Fruit fly (Drosophila melanogaster) whole organism, embryonic: ENCODE results near the gene pico.

Experiments
- Antp ChIP-seq: fragments of 200-800 bp; sonication (Bioruptor generic); optimal IDR thresholded peaks from 3 replicates; lab custom pipeline; 2016; ENCODE audit warnings: missing biosample characterization, missing genetic modification characterization
- CG10267 ChIP-seq: fragments of 200-800 bp; sonication (Bioruptor generic); optimal IDR thresholded peaks from 2 replicates; lab custom pipeline; 2018; ENCODE audit warnings: missing biosample characterization, mild to moderate bottlenecking, missing genetic modification characterization, moderate library complexity
- CG10431 ChIP-seq: fragments of 200-800 bp; sonication (Bioruptor generic); optimal IDR thresholded peaks from 3 replicates; lab custom pipeline; 2018; ENCODE audit warnings: missing biosample characterization, mild to moderate bottlenecking, missing genetic modification characterization
- CG10462 ChIP-seq: fragments of 200-800 bp; sonication (Bioruptor generic); optimal IDR thresholded peaks from 2 replicates; lab custom pipeline; 2016; ENCODE audit warnings: missing biosample characterization, missing genetic modification characterization
- CG10543 ChIP-seq: fragments of 200-800 bp; sonication (Bioruptor generic); optimal IDR thresholded peaks from 3 replicates; lab custom pipeline; 2017; ENCODE audit warnings: missing biosample characterization, mild to moderate bottlenecking, missing genetic modification characterization, moderate library complexity
- CG10565 ChIP-seq: fragments of 200-800 bp; sonication (Bioruptor generic); optimal IDR thresholded peaks from 3 replicates; lab custom pipeline; 2016; ENCODE audit warnings: missing biosample characterization, mild to moderate bottlenecking, missing genetic modification characterization
- CG10979 ChIP-seq: fragments of 200-800 bp; sonication (Bioruptor generic); optimal IDR thresholded peaks from 2 replicates; lab custom pipeline; 2018; ENCODE audit warnings: missing biosample characterization, mild to moderate bottlenecking, missing genetic modification characterization, moderate library complexity
- CG11696 ChIP-seq: fragments of 200-800 bp; sonication (Bioruptor generic); IDR thresholded peaks from 2 replicates; pipeline ENCODE4 v1.3.6; 2022; ENCODE audit warnings: missing biosample characterization, missing genetic modification characterization
- CG12071 ChIP-seq: fragments of 200-800 bp; sonication (Bioruptor generic); optimal IDR thresholded peaks from 3 replicates; lab custom pipeline; 2018; ENCODE audit warnings: missing biosample characterization, mild to moderate bottlenecking, missing genetic modification characterization
- CG13775 ChIP-seq: fragments of 200-800 bp; sonication (Bioruptor generic); optimal IDR thresholded peaks from 3 replicates; lab custom pipeline; 2017; ENCODE audit warnings: missing biosample characterization, mild to moderate bottlenecking, missing genetic modification characterization
- CG14050 ChIP-seq: fragments of 200-800 bp; sonication (Bioruptor generic); IDR thresholded peaks from 3 replicates; pipeline ENCODE4 v1.3.6; 2022; ENCODE audit warnings: missing biosample characterization, missing genetic modification characterization
- CG14667 ChIP-seq: fragments of 200-800 bp; sonication (Bioruptor generic); IDR thresholded peaks from 2 replicates; pipeline ENCODE4 v1.3.6; 2022; ENCODE audit warnings: missing biosample characterization, missing genetic modification characterization
- CG1603 ChIP-seq: fragments of 200-800 bp; sonication (Bioruptor generic); optimal IDR thresholded peaks from 2 replicates; lab custom pipeline; 2019; ENCODE audit warnings: missing biosample characterization, mild to moderate bottlenecking, missing genetic modification characterization, moderate library complexity
- CG17802 ChIP-seq: fragments of 200-800 bp; sonication (Bioruptor generic); optimal IDR thresholded peaks from 2 replicates; lab custom pipeline; 2018; ENCODE audit warnings: missing biosample characterization, mild to moderate bottlenecking, missing genetic modification characterization, moderate library complexity
- CG2116 ChIP-seq: fragments of 200-800 bp; sonication (Bioruptor generic); optimal IDR thresholded peaks from 3 replicates; lab custom pipeline; 2018; ENCODE audit warnings: missing biosample characterization, mild to moderate bottlenecking, missing genetic modification characterization
- CG32772 ChIP-seq: fragments of 200-800 bp; sonication (Bioruptor generic); IDR thresholded peaks from 2 replicates; pipeline ENCODE4 v1.3.6; 2022; ENCODE audit warnings: missing biosample characterization, missing genetic modification characterization
- CG3838 ChIP-seq: fragments of 200-800 bp; sonication (Bioruptor generic); optimal IDR thresholded peaks from 3 replicates; lab custom pipeline; 2016; ENCODE audit warnings: missing biosample characterization, missing genetic modification characterization
- CG4707 ChIP-seq: fragments of 200-800 bp; sonication (Bioruptor generic); optimal IDR thresholded peaks from 2 replicates; lab custom pipeline; 2018; ENCODE audit warnings: missing biosample characterization, mild to moderate bottlenecking, missing genetic modification characterization, moderate library complexity
- CG4820 ChIP-seq: fragments of 200-800 bp; sonication (Bioruptor generic); optimal IDR thresholded peaks from 3 replicates; lab custom pipeline; 2016; ENCODE audit warnings: missing biosample characterization, missing genetic modification characterization
- CG5245 ChIP-seq: fragments of 200-800 bp; sonication (Bioruptor generic); optimal IDR thresholded peaks from 3 replicates; lab custom pipeline; 2016; ENCODE audit warnings: missing biosample characterization, missing genetic modification characterization
- CG6254 ChIP-seq: fragments of 200-800 bp; sonication (Bioruptor generic); optimal IDR thresholded peaks from 3 replicates; lab custom pipeline; 2017; ENCODE audit warnings: mild to moderate bottlenecking, missing biosample characterization, missing genetic modification reagents, missing genetic modification characterization
- CG7556 ChIP-seq: fragments of 200-800 bp; sonication (Bioruptor generic); optimal IDR thresholded peaks from 2 replicates; lab custom pipeline; 2017; ENCODE audit warnings: missing biosample characterization, mild to moderate bottlenecking, missing genetic modification characterization
- CG7839 ChIP-seq: fragments of 200-800 bp; sonication (Bioruptor generic); optimal IDR thresholded peaks from 3 replicates; lab custom pipeline; 2018; ENCODE audit warnings: missing biosample characterization, mild to moderate bottlenecking, missing genetic modification characterization, moderate library complexity
- CG8089 ChIP-seq: fragments of 200-800 bp; sonication (Bioruptor generic); optimal IDR thresholded peaks from 3 replicates; lab custom pipeline; 2016; ENCODE audit warnings: missing biosample characterization, missing genetic modification characterization
- CG8765 ChIP-seq: fragments of 200-800 bp; sonication (Bioruptor generic); IDR thresholded peaks from 2 replicates; pipeline ENCODE4 v1.3.6; 2022; ENCODE audit warnings: missing biosample characterization, missing genetic modification characterization
- CG9727 ChIP-seq: fragments of 200-800 bp; sonication (Bioruptor generic); optimal IDR thresholded peaks from 3 replicates; lab custom pipeline; 2017; ENCODE audit warnings: missing biosample characterization, mild to moderate bottlenecking, missing genetic modification characterization
- CG9797 ChIP-seq: fragments of 200-800 bp; sonication (Bioruptor generic); optimal IDR thresholded peaks from 3 replicates; lab custom pipeline; 2018; ENCODE audit warnings: missing biosample characterization, mild to moderate bottlenecking, missing genetic modification characterization
- Camta ChIP-seq: fragments of 200-800 bp; sonication (Bioruptor generic); optimal IDR thresholded peaks from 2 replicates; lab custom pipeline; 2016; ENCODE audit warnings: missing biosample characterization, missing genetic modification characterization
- Deaf1 ChIP-seq: fragments of 200-800 bp; optimal IDR thresholded peaks from 3 replicates; lab custom pipeline; 2019; ENCODE audit warnings: missing biosample characterization, mild to moderate bottlenecking, missing genetic modification characterization, moderate library complexity
- H2.0 ChIP-seq: fragments of 200-800 bp; sonication (Bioruptor generic); IDR thresholded peaks from 2 replicates; pipeline ENCODE4 v1.3.6; 2022; ENCODE audit warnings: missing biosample characterization, missing genetic modification characterization
- HLH4C ChIP-seq: fragments of 200-800 bp; sonication (Bioruptor generic); IDR thresholded peaks from 3 replicates; pipeline ENCODE4 v1.3.6; 2022; ENCODE audit warnings: missing biosample characterization, missing genetic modification characterization; ENCODE audit not compliant: partially characterized antibody
- HLHmδ ChIP-seq: fragments of 200-800 bp; sonication (Bioruptor generic); optimal IDR thresholded peaks from 2 replicates; lab custom pipeline; 2018; ENCODE audit warnings: missing biosample characterization, mild to moderate bottlenecking, missing genetic modification characterization, moderate library complexity
- MBD-R2 ChIP-seq: fragments of 200-800 bp; sonication (Bioruptor generic); IDR thresholded peaks from 2 replicates; pipeline ENCODE4 v1.3.6; 2022; ENCODE audit warnings: missing biosample characterization, missing genetic modification characterization
- Myb ChIP-seq: fragments of 200-800 bp; sonication (Bioruptor generic); optimal IDR thresholded peaks from 2 replicates; lab custom pipeline; 2016; ENCODE audit warnings: missing biosample characterization, missing genetic modification characterization
- Sin3A ChIP-seq: fragments of >200 bp; optimal IDR thresholded peaks from 2 replicates; lab custom pipeline; 2018
- aop ChIP-seq: fragments of 200-800 bp; sonication (Bioruptor generic); IDR thresholded peaks from 2 replicates; pipeline ENCODE4 v1.3.6; 2022; ENCODE audit warnings: missing biosample characterization, missing genetic modification characterization
- bbx ChIP-seq: fragments of 200-800 bp; sonication (Bioruptor generic); IDR thresholded peaks from 2 replicates; pipeline ENCODE4 v1.3.6; 2022; ENCODE audit warnings: missing biosample characterization, missing genetic modification characterization; ENCODE audit not compliant: partially characterized antibody
- cg ChIP-seq: fragments of 200-800 bp; sonication (Bioruptor generic); optimal IDR thresholded peaks from 3 replicates; lab custom pipeline; 2019; ENCODE audit warnings: missing biosample characterization, mild to moderate bottlenecking, missing genetic modification characterization, moderate library complexity
- crc ChIP-seq: fragments of 200-800 bp; sonication (Bioruptor generic); optimal IDR thresholded peaks from 2 replicates; lab custom pipeline; 2016; ENCODE audit warnings: missing biosample characterization, missing genetic modification characterization
- ems ChIP-seq: fragments of 200-800 bp; sonication (Bioruptor generic); optimal IDR thresholded peaks from 3 replicates; lab custom pipeline; 2016; ENCODE audit warnings: missing biosample characterization, missing genetic modification characterization
- ewg ChIP-seq: fragments of 200-800 bp; sonication (Bioruptor generic); optimal IDR thresholded peaks from 3 replicates; lab custom pipeline; 2017; ENCODE audit warnings: mild to moderate bottlenecking, missing biosample characterization, missing genetic modification reagents, missing genetic modification characterization
- fd96Cb ChIP-seq: fragments of 200-800 bp; sonication (Bioruptor generic); optimal IDR thresholded peaks from 2 replicates; lab custom pipeline; 2018; ENCODE audit warnings: missing biosample characterization, mild to moderate bottlenecking, missing genetic modification characterization, moderate library complexity
- ftz-f1 ChIP-seq: fragments of 200-800 bp; sonication (Bioruptor generic); optimal IDR thresholded peaks from 2 replicates; lab custom pipeline; 2016; ENCODE audit warnings: missing biosample characterization, missing genetic modification characterization
- jumu ChIP-seq: fragments of 200-800 bp; sonication (Bioruptor generic); optimal IDR thresholded peaks from 3 replicates; lab custom pipeline; 2016; ENCODE audit warnings: missing biosample characterization, missing genetic modification characterization
- maf-S ChIP-seq: fragments of 200-800 bp; sonication (Bioruptor generic); optimal IDR thresholded peaks from 2 replicates; lab custom pipeline; 2016; ENCODE audit warnings: missing biosample characterization, missing genetic modification characterization
- nerfin-2 ChIP-seq: fragments of 200-800 bp; sonication (Bioruptor generic); IDR thresholded peaks from 2 replicates; pipeline ENCODE4 v1.3.6; 2022; ENCODE audit warnings: missing biosample characterization, missing genetic modification characterization; ENCODE audit not compliant: partially characterized antibody
- odd ChIP-seq: fragments of 200-800 bp; sonication (Bioruptor generic); optimal IDR thresholded peaks from 2 replicates; lab custom pipeline; 2017; ENCODE audit warnings: missing biosample characterization, mild to moderate bottlenecking, missing genetic modification characterization
- onecut ChIP-seq: fragments of 200-800 bp; sonication (Bioruptor generic); IDR thresholded peaks from 2 replicates; pipeline ENCODE4 v1.3.6; 2022; ENCODE audit warnings: missing biosample characterization, missing genetic modification characterization
- tna ChIP-seq: fragments of 200-800 bp; sonication (Bioruptor generic); IDR thresholded peaks from 2 replicates; pipeline ENCODE4 v1.3.6; 2022; ENCODE audit warnings: missing biosample characterization, missing genetic modification characterization; ENCODE audit not compliant: partially characterized antibody
- zen ChIP-seq: fragments of 200-800 bp; sonication (Bioruptor generic); optimal IDR thresholded peaks from 3 replicates; lab custom pipeline; 2018; ENCODE audit warnings: missing biosample characterization, mild to moderate bottlenecking, missing genetic modification characterization, moderate library complexity

pico gene

DNA sequence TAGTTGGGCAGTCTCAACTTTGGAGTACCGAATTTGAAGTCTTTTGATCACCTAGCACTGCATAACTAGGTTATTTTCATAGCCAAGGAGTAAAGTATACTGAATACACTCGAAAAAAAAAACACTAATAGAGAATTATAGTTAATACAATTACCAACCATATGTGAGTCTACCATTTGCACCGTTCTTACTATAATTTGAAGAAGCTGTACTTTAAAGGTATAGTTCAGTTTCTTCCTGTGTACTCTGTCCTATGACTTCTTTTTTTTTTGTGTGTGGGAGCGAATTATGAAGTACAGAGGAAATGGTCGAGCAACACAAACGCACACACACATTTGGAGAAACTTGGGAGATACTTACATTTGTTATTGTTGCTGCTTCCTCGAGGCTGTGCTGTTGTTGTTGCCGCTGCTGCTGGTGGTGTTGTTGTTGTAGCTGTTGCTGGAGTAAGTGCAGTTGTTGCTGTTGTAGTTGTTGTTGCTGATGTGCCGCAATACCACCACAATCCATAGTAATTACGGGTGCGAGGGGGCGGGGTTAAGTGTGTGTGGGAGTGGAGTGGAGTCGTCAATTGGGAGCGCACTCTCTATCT lies 1.3 kb downstream of the pico start (continued):
- TF ChIP-seq bbx (GFP tag; lab: Robert Waterston, UW) (no peak), H2.0 (peak; percentile 85), HLHmδ (GFP tag; lab: Kevin White, UChicago) (peak; percentile 45), fd96Cb (peak; percentile 96), Sin3A (lab: Kevin White, UChicago) (no peak), odd (GFP tag; lab: Kevin White, UChicago) (peak; percentile 77), crc (peak; percentile 83), MBD-R2 (peak; percentile 31; the same call in 1 of the 2 replicates), CG3838 (GFP tag; lab: Kevin White, UChicago) (peak; percentile 79), zen (tag; lab: Kevin White, UChicago) (peak; percentile 96), Myb (GFP tag; lab: Kevin White, UChicago) (peak; percentile 59), CG1603 (peak; percentile 88), CG17802 (tag; lab: Kevin White, UChicago) (peak; percentile 75), ewg (GFP tag; lab: Kevin White, UChicago) (peak; percentile 86), CG4707 (GFP tag; lab: Kevin White, UChicago) (peak; percentile 86), Camta (GFP tag; lab: Kevin White, UChicago) (peak; percentile 91), CG14050 (GFP tag; lab: Robert Waterston, UW) (peak; percentile 77), CG8089 (GFP tag; lab: Kevin White, UChicago) (peak; percentile 95), CG7839 (tag; lab: Kevin White, UChicago) (peak; percentile 93), CG11696 (GFP tag; lab: Robert Waterston, UW) (peak; percentile 68), CG6254 (GFP tag; lab: Kevin White, UChicago) (peak; percentile 90), CG9727 (GFP tag; lab: Kevin White, UChicago) (peak; percentile 94), cg (GFP tag; lab: Kevin White, UChicago) (peak; percentile 76), CG2116 (GFP tag; lab: Kevin White, UChicago) (peak; percentile 44), Deaf1 (no peak), ftz-f1 (GFP tag; lab: Kevin White, UChicago) (no peak), CG9797 (GFP tag; lab: Kevin White, UChicago) (no peak), CG13775 (GFP tag; lab: Kevin White, UChicago) (peak; percentile 84), CG4820 (GFP tag; lab: Kevin White, UChicago) (peak; percentile 95), CG10565 (GFP tag; lab: Kevin White, UChicago) (peak; percentile 82), Antp (peak; percentile 87), CG32772 (GFP tag; lab: Robert Waterston, UW) (peak; percentile 87), aop (GFP tag; lab: Robert Waterston, UW) (peak; percentile 62), nerfin-2 (GFP tag; lab: Robert Waterston, UW) (no peak), maf-S (peak; percentile 81), onecut (GFP tag; lab: Robert Waterston, UW) (peak; percentile 85), CG10431 (GFP tag; lab: Kevin White, UChicago) (peak; percentile 84), CG5245 (peak; percentile 89), CG14667 (GFP tag; lab: Robert Waterston, UW) (peak; percentile 83), ems (GFP tag; lab: Kevin White, UChicago) (peak; percentile 89), HLH4C (no peak), tna (GFP tag; lab: Robert Waterston, UW) (no peak), CG10462 (peak; percentile 90), CG10979 (peak; percentile 97), CG10543 (GFP tag; lab: Kevin White, UChicago) (no peak), CG7556 (peak; percentile 88), CG8765 (GFP tag; lab: Robert Waterston, UW) (peak; percentile 92), CG12071 (GFP tag; lab: Kevin White, UChicago) (peak; percentile 82), jumu (GFP tag; lab: Kevin White, UChicago) (peak; percentile 90), CG10267 (tag; lab: Kevin White, UChicago) (peak; percentile 89)
